Fruit fly (Drosophila melanogaster) whole organism: Measurements from ENCODE around the gene CG9396.
A peak's percentile ranks its signal among the peaks of the same experiment; 100 is the strongest.

Experiments
- CG8478 ChIP-seq: fragments of >200 bp; optimal IDR thresholded peaks from 2 replicates; lab custom pipeline; 2018; ENCODE audit warnings: inconsistent platforms
- Dll ChIP-seq: fragments of >200 bp; optimal IDR thresholded peaks from 2 replicates; lab custom pipeline; 2017
- EcR ChIP-seq, 2 experiments: fragments of >200 bp; optimal IDR thresholded peaks; 2 replicates each; lab custom pipeline; 2017; ENCODE audit warnings: missing biosample characterization in 2 of 2, missing genetic modification characterization in 2 of 2, missing genetic modification reagents in 2 of 2
- pan ChIP-seq: fragments of >200 bp; optimal IDR thresholded peaks from 2 replicates; lab custom pipeline; 2017
- psq ChIP-seq: fragments of >200 bp; optimal IDR thresholded peaks from 2 replicates; lab custom pipeline; 2017
- usp ChIP-seq: fragments of >200 bp; optimal IDR thresholded peaks from 2 replicates; lab custom pipeline; 2017; ENCODE audit warnings: missing biosample characterization, missing genetic modification characterization, mixed read lengths

CG9396 gene

DNA sequence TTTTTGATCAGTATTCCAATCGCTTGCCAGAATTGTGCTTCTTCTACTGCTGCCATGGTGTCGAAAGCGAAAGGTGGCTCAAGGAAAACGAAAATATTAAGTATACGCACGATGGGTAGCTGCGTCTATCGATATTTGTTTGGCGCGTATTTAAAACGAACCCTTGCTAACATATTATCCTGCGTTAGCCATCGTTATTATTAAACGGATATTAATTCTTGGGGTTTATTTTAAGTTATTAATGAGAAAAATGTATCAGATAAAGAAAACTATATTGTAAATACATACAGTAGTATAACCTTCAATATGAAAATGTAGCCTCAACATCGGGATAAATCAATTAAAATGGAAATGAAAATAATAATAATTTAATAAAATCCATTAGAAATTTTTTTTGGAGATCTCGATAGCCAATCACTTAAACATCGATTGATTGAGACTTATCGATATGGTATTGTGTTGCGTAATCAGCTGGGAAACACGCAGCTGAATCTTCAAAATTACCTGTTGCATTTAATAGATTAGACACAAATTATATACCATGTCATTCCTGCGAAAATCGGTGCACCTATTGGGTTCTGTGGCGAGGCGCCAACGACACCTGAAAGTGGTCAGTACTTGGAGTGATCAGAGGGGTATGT is 16.0 kb downstream of the CG9396 start, which contains the start of the genes CG9386 and BckdhA:
Gene CG9386 (minus strand): TSS at position 75 of the 641 bp plus-strand sequence.
Gene BckdhA (plus strand): TSS at position 452 of the 641 bp plus-strand sequence.
- TF ChIP-seq usp (GFP tag; lab: Kevin White, UChicago) (no peak), psq (lab: Kevin White, UChicago) (no peak), EcR (GFP tag; optimal IDR thresholded peaks at IDR 0.05; lab: Kevin White, UChicago) (no peak), pan (lab: Kevin White, UChicago) (no peak), Dll (lab: Kevin White, UChicago) (no peak), CG8478 (lab: Kevin White, UChicago) (no peak)

DNA sequence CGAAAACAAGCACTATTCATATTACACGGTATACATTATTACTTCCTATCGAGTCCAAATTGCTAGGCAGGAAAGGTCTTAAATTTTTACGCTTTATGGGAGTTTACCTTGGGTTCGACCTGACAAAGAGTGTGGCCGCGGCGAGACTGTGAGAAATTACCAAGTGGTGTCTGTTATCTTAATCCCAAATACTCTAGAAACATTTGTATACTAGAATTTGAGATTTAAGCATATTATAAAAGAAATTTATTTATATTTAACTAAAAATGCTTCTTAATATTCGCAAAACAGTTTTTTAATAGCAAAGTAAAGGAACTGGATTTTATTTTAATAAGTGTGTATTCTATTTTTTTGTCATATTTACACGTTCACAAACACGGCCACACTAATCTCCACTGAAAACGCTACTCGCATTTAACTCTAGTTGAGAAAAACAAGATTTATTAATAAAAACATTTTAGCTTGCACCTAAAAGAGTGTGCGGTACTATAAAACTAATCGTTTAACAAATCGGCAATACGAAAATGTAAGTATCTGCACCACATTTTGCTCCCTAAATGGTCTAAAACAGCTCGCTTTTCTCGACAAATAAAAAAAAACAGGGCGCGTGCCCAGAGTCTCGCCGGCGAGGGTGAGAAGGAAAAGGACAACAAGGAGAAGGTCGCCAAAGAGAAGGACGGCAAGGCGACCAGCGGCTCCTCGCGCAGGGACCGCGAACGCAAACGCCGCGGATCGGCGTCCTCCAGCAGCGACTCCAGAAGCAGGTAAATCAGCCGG is 19.6 kb downstream of the CG9396 start, which contains the start of the genes mura and RnpS1:
Gene mura (minus strand): TSS at position 148 of the 777 bp plus-strand sequence.
Gene RnpS1 (plus strand): TSS at position 376 of the 777 bp plus-strand sequence.
- TF ChIP-seq Dll (lab: Kevin White, UChicago): no peak
- TF ChIP-seq psq (lab: Kevin White, UChicago): no peak
- TF ChIP-seq pan (lab: Kevin White, UChicago): no peak
- TF ChIP-seq usp (GFP tag; lab: Kevin White, UChicago): no peak
- TF ChIP-seq EcR (GFP tag; optimal IDR thresholded peaks at IDR 0.05; lab: Kevin White, UChicago): no peak
- no peak for TF ChIP-seq CG8478 (lab: Kevin White, UChicago)

DNA sequence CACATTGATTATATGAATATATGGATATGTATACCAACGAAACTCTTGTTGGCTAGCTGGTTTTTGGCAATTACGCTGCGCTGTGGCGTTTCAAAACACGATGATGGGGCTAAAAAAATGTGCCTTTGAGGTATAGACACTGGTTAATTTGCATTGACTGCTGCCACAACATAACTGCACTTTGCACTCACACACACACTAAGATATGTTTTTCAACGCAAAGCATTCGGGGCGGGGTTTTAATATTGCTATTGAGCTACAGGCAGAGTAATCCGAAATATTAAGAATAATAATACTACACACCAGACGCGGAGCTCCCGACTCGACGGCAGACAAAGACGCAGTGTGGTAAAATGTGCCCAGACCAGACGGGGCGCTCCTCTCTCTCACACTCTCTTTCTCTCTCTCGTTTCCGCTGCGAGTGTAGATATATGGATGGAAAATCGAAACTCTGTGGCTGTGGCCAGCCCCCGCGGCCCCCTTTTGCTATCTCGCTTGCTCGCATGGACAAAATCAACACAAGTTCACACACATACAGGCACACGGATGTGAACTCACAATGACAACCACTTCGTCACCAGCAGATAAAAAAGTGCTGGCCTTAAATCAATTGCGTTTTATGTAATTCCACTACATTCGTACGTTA is 20.3 kb downstream of the CG9396 start:
- TF ChIP-seq Dll (lab: Kevin White, UChicago) (peak; percentile 93), psq (lab: Kevin White, UChicago) (no peak)

DNA sequence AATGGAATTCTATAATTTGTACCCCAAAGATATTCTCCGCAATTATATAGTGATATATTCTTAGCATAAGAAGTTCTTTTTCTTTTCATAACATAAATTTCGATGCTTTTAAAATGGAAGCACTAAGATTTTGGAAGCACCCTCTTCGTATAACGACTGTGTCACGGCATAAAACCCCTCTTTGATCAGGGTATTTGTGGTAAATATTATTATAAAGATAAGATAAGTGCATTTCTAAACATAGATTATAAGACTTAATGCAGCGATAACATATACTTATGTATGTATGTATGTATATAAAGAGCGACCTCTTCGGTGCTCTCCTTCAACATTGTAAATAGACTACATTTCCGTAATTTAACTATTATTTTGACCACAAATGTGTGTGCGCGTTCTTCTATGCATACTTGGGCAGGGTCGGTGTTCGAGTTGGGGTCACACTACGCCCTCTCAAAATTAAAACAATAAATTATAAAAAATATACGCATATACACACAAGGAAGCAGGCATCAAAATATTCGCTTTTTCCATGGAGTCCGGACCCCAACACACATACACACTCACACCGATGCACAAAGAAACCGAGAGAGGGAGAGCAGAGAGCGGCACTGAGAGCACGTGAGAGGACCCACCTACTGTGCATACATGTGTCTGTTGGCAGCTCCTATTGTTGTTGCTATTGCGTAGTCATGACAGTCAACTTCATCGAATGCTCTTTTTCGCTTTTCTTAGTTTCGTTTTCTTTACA is 21.0 kb downstream of the CG9396 start:
- TF ChIP-seq Dll (lab: Kevin White, UChicago) (no peak), pan (lab: Kevin White, UChicago) (no peak), CG8478 (lab: Kevin White, UChicago) (no peak), usp (GFP tag; lab: Kevin White, UChicago) (no peak), EcR (GFP tag; optimal IDR thresholded peaks at IDR 0.05; lab: Kevin White, UChicago) (no peak), psq (lab: Kevin White, UChicago) (no peak)

DNA sequence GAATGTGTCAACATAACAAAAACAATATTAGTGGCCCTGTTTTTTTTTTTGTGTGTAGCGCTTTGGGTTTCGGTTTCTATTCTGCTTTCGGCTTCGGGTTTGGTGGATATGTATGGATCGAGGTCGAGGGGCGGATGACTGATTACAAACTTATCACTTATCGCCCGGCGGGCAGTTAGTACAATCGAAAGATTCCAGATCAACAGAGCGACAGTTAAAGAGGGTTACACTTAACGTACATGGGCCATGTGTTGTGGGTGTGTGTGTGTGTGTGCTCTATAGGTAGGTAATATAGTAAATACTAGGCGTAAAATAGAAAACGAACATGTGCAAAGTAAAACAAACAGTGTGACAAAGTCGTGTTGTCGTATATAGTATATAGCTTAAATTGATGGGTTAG is 22.7 kb downstream of the CG9396 start:
- TF ChIP-seq pan (lab: Kevin White, UChicago) (no peak), usp (GFP tag; lab: Kevin White, UChicago) (no peak), EcR (GFP tag; optimal IDR thresholded peaks at IDR 0.05; lab: Kevin White, UChicago) (no peak), CG8478 (lab: Kevin White, UChicago) (no peak), Dll (lab: Kevin White, UChicago) (no peak), psq (lab: Kevin White, UChicago) (no peak)

DNA sequence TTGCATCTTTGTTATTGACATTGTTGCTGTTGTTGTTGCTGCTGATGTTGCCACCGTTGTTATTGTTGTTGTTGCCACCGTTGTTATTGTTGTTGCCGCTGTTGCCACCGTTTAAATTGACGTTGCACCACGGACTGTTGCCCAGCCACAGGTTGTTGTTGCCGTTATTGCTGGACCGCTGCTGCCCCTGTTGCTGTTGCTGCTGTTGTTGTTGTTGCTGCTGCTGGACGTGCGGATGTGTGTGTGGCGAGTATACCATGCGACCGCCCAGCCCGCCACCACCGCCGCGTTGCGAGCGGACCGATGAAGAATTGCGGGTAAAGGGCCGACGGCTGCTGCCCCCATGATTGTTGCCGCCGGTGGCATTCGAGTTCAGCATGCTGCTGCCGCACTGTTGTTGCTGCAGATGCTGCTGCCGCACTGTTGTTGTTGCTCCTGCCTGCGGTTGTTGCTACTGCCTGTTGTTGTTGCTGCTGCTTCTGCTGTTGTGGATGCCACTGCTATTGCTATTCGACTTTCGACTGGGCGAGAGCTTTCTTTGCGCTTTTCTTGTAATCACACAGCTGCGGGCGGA is 24.5 kb downstream of the CG9396 start:
- TF ChIP-seq Dll (lab: Kevin White, UChicago) (no peak), pan (lab: Kevin White, UChicago) (no peak), EcR (GFP tag; optimal IDR thresholded peaks at IDR 0.05; lab: Kevin White, UChicago) (no peak), psq (lab: Kevin White, UChicago) (no peak), CG8478 (lab: Kevin White, UChicago) (no peak), usp (GFP tag; lab: Kevin White, UChicago) (no peak)

DNA sequence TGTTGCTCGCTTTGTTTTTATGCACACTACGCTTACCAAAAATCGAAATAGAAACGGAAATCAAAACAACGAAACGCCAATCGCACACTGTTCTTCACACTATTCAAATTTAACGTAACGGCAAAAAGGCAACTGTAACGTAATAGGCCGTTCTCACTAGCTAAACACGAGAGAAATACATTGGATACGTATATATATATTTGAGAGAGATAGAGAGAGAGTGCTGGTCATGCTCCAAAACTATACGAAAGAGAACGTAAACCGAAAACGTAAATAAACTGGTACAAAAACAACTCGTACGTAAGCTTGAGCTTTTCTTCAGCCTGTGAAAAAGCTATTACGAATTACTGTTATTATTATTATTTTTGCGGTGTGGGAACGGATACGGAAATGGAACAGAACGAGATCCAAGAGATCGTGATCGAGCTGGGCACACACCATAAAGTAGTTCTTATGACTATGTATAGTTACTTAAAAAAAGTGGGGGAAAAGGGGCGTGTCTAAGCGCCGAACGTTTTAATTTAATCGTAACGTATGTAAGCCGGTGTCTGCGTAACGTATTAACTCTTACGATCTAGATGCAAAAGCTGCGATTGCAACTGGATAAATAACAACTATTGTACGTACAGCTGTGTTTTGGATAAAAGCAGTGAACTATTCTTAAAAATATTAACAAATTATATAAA is 27.8 kb downstream of the CG9396 start:
- TF ChIP-seq Dll (lab: Kevin White, UChicago): no peak
- no peak for TF ChIP-seq EcR (GFP tag; optimal IDR thresholded peaks at IDR 0.05; lab: Kevin White, UChicago)
- no peak for TF ChIP-seq usp (GFP tag; lab: Kevin White, UChicago)
- TF ChIP-seq psq (lab: Kevin White, UChicago): no peak
- TF ChIP-seq pan (lab: Kevin White, UChicago): no peak
- TF ChIP-seq CG8478 (lab: Kevin White, UChicago): no peak

DNA sequence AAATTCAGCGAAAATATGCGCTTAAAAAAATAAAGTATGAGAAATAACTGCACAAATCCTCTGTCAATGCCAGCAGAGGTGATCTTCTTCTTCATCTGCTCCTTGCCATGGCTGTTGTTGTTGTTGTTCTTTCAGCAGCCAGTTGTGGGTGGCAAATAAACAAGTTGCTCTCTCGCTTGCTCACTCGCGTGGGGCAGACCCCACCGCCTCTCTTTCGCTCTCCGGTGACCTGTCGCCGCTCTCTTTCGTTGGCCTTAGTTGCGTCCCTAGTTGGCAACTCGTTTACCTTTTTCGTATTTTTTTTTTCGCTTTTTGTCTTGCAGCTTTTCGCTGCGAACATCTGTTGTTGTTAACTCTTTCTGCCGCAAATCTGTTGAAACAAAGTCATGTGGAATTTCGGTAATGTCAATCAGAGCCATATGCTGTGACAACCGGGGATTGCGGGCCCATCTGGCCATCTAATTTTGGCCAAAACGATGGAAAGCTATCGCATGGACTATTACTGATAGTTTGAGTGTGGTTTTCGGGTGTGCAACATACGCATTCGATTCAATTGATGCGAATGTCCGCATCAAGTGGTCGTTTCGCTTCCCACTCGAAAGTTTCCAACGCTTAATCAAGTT is 36.7 kb downstream of the CG9396 start:
- no peak for TF ChIP-seq pan (lab: Kevin White, UChicago)
- TF ChIP-seq usp (GFP tag; lab: Kevin White, UChicago): no peak
- TF ChIP-seq Dll (lab: Kevin White, UChicago): no peak
- TF ChIP-seq EcR (GFP tag; optimal IDR thresholded peaks at IDR 0.05; lab: Kevin White, UChicago): no peak
- no peak for TF ChIP-seq psq (lab: Kevin White, UChicago)
- TF ChIP-seq CG8478 (lab: Kevin White, UChicago): no peak

DNA sequence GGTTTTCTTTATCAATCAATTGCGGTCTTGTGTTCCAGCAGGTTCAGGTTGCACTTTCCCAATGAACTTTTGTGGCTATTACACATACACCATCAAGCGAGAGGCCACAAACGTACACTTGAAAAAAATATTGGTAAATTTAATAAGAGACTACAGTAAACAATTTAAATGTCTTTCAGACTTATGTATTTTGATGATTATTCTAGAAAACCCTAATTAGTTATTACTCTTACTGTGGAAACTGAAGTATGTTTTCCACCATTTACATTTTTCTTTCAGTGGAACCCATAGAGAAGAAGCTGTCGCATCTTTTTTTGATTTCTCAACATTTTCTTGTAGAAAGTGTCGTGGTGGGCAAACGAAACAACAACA is 37.3 kb downstream of the CG9396 start:
- TF ChIP-seq psq (lab: Kevin White, UChicago) (no peak), EcR (GFP tag; optimal IDR thresholded peaks at IDR 0.05; lab: Kevin White, UChicago) (no peak), Dll (lab: Kevin White, UChicago) (no peak), usp (GFP tag; lab: Kevin White, UChicago) (no peak), pan (lab: Kevin White, UChicago) (no peak), CG8478 (lab: Kevin White, UChicago) (no peak)
